Worm (Caenorhabditis elegans) whole organism, late embryonic: ENCODE results near the gene srx-2.

Experiments
- C08G9.2 ChIP-seq: sonication (generic microtip); optimal IDR thresholded peaks from 2 replicates; lab custom pipeline; 2016; ENCODE audit warnings: mild to moderate bottlenecking, missing genetic modification characterization, moderate library complexity, missing compliant biosample characterization
- C38D4.7 ChIP-seq: fragments of 200-800 bp; sonication (Bioruptor generic); optimal IDR thresholded peaks from 2 replicates; lab custom pipeline; 2018; ENCODE audit warnings: mild to moderate bottlenecking, missing genetic modification characterization, moderate library complexity, missing compliant biosample characterization
- K02D7.2 ChIP-seq: sonication (generic microtip); optimal IDR thresholded peaks from 2 replicates; lab custom pipeline; 2017; ENCODE audit warnings: mild to moderate bottlenecking, missing genetic modification characterization, missing compliant biosample characterization
- K09A11.1 ChIP-seq: sonication (generic microtip); optimal IDR thresholded peaks from 2 replicates; lab custom pipeline; 2017; ENCODE audit warnings: antibody characterized with exemption, mild to moderate bottlenecking, missing genetic modification characterization, missing compliant biosample characterization; ENCODE audit not compliant: insufficient read depth
- ama-1 ChIP-seq: fragments of 150-350 bp; optimal IDR thresholded peaks from 2 replicates; lab custom pipeline; 2014
- ceh-19 ChIP-seq: fragments of 200-800 bp; sonication (Bioruptor generic); optimal IDR thresholded peaks from 2 replicates; lab custom pipeline; 2018; ENCODE audit warnings: mild to moderate bottlenecking, missing genetic modification characterization, missing compliant biosample characterization
- ceh-30 ChIP-seq: fragments of 150-350 bp; optimal IDR thresholded peaks from 2 replicates; lab custom pipeline; 2014; ENCODE audit warnings: missing biosample characterization, missing genetic modification characterization
- ceh-45 ChIP-seq: fragments of 200-800 bp; sonication (Bioruptor generic); IDR thresholded peaks from 2 replicates; pipeline ENCODE4 v1.3.6; 2022; ENCODE audit warnings: missing genetic modification reagents, missing genetic modification characterization, missing compliant biosample characterization
- ceh-6 ChIP-seq: fragments of 200-800 bp; sonication (Bioruptor generic); optimal IDR thresholded peaks from 2 replicates; lab custom pipeline; 2018; ENCODE audit warnings: mild to moderate bottlenecking, missing genetic modification characterization, missing compliant biosample characterization
- ceh-9 ChIP-seq: sonication (generic microtip); optimal IDR thresholded peaks from 2 replicates; lab custom pipeline; 2016; ENCODE audit warnings: mild to moderate bottlenecking, missing genetic modification characterization, inconsistent platforms, missing compliant biosample characterization
- dmd-4 ChIP-seq: sonication (generic microtip); optimal IDR thresholded peaks from 2 replicates; lab custom pipeline; 2016; ENCODE audit warnings: borderline replicate concordance, missing genetic modification characterization, missing compliant biosample characterization
- dve-1 ChIP-seq: sonication (generic microtip); optimal IDR thresholded peaks from 2 replicates; lab custom pipeline; 2017; ENCODE audit warnings: antibody characterized with exemption, mild to moderate bottlenecking, missing genetic modification characterization, missing compliant biosample characterization
- elt-2 ChIP-seq: sonication (generic microtip); optimal IDR thresholded peaks from 2 replicates; lab custom pipeline; 2016; ENCODE audit warnings: missing genetic modification reagents, missing genetic modification characterization, missing compliant biosample characterization
- elt-4 ChIP-seq: sonication (generic microtip); optimal IDR thresholded peaks from 2 replicates; lab custom pipeline; 2016; ENCODE audit warnings: missing genetic modification characterization, missing compliant biosample characterization
- ets-4 ChIP-seq: sonication (generic microtip); optimal IDR thresholded peaks from 2 replicates; lab custom pipeline; 2016; ENCODE audit warnings: missing genetic modification characterization, missing compliant biosample characterization
- fax-1 ChIP-seq: sonication (generic microtip); optimal IDR thresholded peaks from 2 replicates; lab custom pipeline; 2016; ENCODE audit warnings: missing genotype, missing genetic modification characterization, missing compliant biosample characterization
- fkh-10 ChIP-seq: fragments of 150-350 bp; optimal IDR thresholded peaks from 2 replicates; lab custom pipeline; 2014; ENCODE audit warnings: missing biosample characterization, missing genetic modification reagents, missing genetic modification characterization
- gmeb-2 ChIP-seq: sonication (generic microtip); optimal IDR thresholded peaks from 2 replicates; lab custom pipeline; 2016; ENCODE audit warnings: missing genetic modification characterization, inconsistent platforms, missing compliant biosample characterization
- hlh-15 ChIP-seq: sonication (generic microtip); optimal IDR thresholded peaks from 2 replicates; lab custom pipeline; 2016; ENCODE audit warnings: missing genetic modification characterization, missing compliant biosample characterization
- hlh-30 ChIP-seq: sonication (generic microtip); optimal IDR thresholded peaks from 2 replicates; lab custom pipeline; 2017; ENCODE audit warnings: antibody characterized with exemption, missing genetic modification characterization, missing compliant biosample characterization; ENCODE audit not compliant: insufficient read depth
- hlh-6 ChIP-seq: sonication (generic microtip); optimal IDR thresholded peaks from 2 replicates; lab custom pipeline; 2016; ENCODE audit warnings: missing genotype, missing genetic modification characterization, missing compliant biosample characterization
- lim-6 ChIP-seq: sonication (generic microtip); optimal IDR thresholded peaks from 2 replicates; lab custom pipeline; 2016; ENCODE audit warnings: missing genetic modification characterization, missing compliant biosample characterization
- lin-11 ChIP-seq: fragments of 200-800 bp; sonication (Bioruptor generic); optimal IDR thresholded peaks from 2 replicates; lab custom pipeline; 2018; ENCODE audit warnings: mild to moderate bottlenecking, missing genetic modification characterization, missing compliant biosample characterization
- madf-2 ChIP-seq: sonication (generic microtip); optimal IDR thresholded peaks from 2 replicates; lab custom pipeline; 2017; ENCODE audit warnings: missing genetic modification characterization, missing compliant biosample characterization
- nhr-232 ChIP-seq: sonication (generic microtip); optimal IDR thresholded peaks from 2 replicates; lab custom pipeline; 2016; ENCODE audit warnings: missing genetic modification characterization, missing compliant biosample characterization
- pag-3 ChIP-seq: sonication (generic microtip); optimal IDR thresholded peaks from 2 replicates; lab custom pipeline; 2016; ENCODE audit warnings: missing compliant biosample characterization, missing genetic modification characterization, borderline replicate concordance
- pha-2 ChIP-seq: sonication (generic microtip); optimal IDR thresholded peaks from 2 replicates; lab custom pipeline; 2017; ENCODE audit warnings: mild to moderate bottlenecking, missing genetic modification characterization, missing compliant biosample characterization
- pros-1 ChIP-seq: fragments of 150-350 bp; optimal IDR thresholded peaks from 2 replicates; lab custom pipeline; 2014; ENCODE audit warnings: missing biosample characterization, missing genetic modification reagents, missing genetic modification characterization
- ref-2 ChIP-seq: sonication (generic microtip); optimal IDR thresholded peaks from 2 replicates; lab custom pipeline; 2016; ENCODE audit warnings: missing genetic modification characterization, missing compliant biosample characterization
- rnt-1 ChIP-seq: sonication (generic microtip); optimal IDR thresholded peaks from 2 replicates; lab custom pipeline; 2016; ENCODE audit warnings: missing genetic modification characterization, missing compliant biosample characterization
- sox-4 ChIP-seq: sonication (generic microtip); optimal IDR thresholded peaks from 2 replicates; lab custom pipeline; 2017; ENCODE audit warnings: mild to moderate bottlenecking, missing genetic modification characterization, inconsistent platforms, missing compliant biosample characterization
- syd-9 ChIP-seq: sonication (generic microtip); optimal IDR thresholded peaks from 2 replicates; lab custom pipeline; 2016; ENCODE audit warnings: mild to moderate bottlenecking, missing genetic modification characterization, moderate library complexity, missing compliant biosample characterization
- ttx-3 ChIP-seq: sonication (generic microtip); optimal IDR thresholded peaks from 2 replicates; lab custom pipeline; 2016; ENCODE audit warnings: missing genetic modification reagents, missing genetic modification characterization, missing compliant biosample characterization
- unc-3 ChIP-seq, 2 experiments: fragments of 200-800 bp in 1 of 2; sonication (Bioruptor generic) in 1 of 2; sonication (generic microtip) in 1 of 2; conservative IDR thresholded peaks in 1 of 2; optimal IDR thresholded peaks in 1 of 2; 2 replicates each; pipeline versions ENCODE4 v1.3.6 to Lab custom; 2016 to 2022; ENCODE audit warnings: missing compliant biosample characterization in 2 of 2, missing genetic modification characterization in 2 of 2, missing genetic modification reagents in 1 of 2
- unc-42 ChIP-seq: sonication (generic microtip); optimal IDR thresholded peaks from 2 replicates; lab custom pipeline; 2016; ENCODE audit warnings: missing genotype, missing genetic modification characterization, missing compliant biosample characterization
- unc-55 ChIP-seq: sonication (generic microtip); optimal IDR thresholded peaks from 2 replicates; lab custom pipeline; 2017; ENCODE audit warnings: missing biosample characterization, missing genetic modification reagents, missing genetic modification characterization
- unc-86 ChIP-seq: sonication (generic microtip); optimal IDR thresholded peaks from 2 replicates; lab custom pipeline; 2016; ENCODE audit warnings: missing genetic modification characterization, missing compliant biosample characterization

The srx-2 gene

DNA sequence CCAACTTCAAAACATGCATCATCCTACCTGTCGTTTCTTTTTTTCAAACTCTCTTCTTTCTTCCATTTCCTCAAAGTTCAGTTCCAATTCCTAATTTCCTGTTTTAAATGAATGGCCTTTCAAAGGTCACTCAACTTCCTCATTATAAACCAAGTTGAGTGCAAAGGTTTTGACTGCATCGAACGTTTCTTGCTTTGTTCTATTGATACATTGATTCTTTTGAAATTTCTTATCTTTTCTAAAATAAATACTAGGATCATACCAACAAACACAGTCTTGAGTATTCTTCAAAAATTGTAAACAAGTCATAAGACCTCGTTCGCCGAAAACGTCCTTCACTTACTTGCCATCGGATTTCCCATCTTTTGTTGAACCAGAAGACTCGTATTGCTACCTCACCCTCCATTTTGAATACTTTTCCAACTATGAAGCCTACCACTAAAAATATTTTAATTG lies 19.1 kb upstream of the srx-2 start, which contains the start of gene F59E11.7:
TSS of gene F59E11.7 (plus strand) at position 51 of the 456 bp plus-strand sequence.
- TF ChIP-seq dve-1 (tag; lab: Kevin White, UChicago) (no peak), C08G9.2 (tag; lab: Kevin White, UChicago) (no peak), rnt-1 (no peak), dmd-4 (tag; lab: Kevin White, UChicago) (no peak), unc-42 (tag; lab: Kevin White, UChicago) (no peak), fax-1 (tag; lab: Kevin White, UChicago) (no peak), lin-11 (tag; lab: Kevin White, UChicago) (no peak), lim-6 (tag; lab: Kevin White, UChicago) (no peak), ref-2 (tag; lab: Kevin White, UChicago) (no peak), hlh-15 (tag; lab: Kevin White, UChicago) (no peak), ceh-30 (tag; lab: Kevin White, UChicago) (no peak), ceh-45 (no peak), ttx-3 (tag; lab: Kevin White, UChicago) (no peak), pha-2 (tag; lab: Kevin White, UChicago) (no peak), K09A11.1 (no peak), unc-3 (GFP tag; conservative IDR thresholded peaks at IDR 0.05; lab: Robert Waterston, UW) (no peak), unc-3 (tag; optimal IDR thresholded peaks at IDR 0.05; lab: Kevin White, UChicago) (no peak), elt-4 (tag; lab: Kevin White, UChicago) (no peak), sox-4 (tag; lab: Kevin White, UChicago) (no peak), elt-2 (tag; lab: Kevin White, UChicago) (no peak)

- TF ChIP-seq madf-2 (tag; lab: Kevin White, UChicago), result no peak
- TF ChIP-seq ceh-19 (GFP tag; lab: Kevin White, UChicago), result no peak
- no peak for TF ChIP-seq sox-4 (tag; lab: Kevin White, UChicago)
- no peak for TF ChIP-seq ceh-6 (GFP tag; lab: Kevin White, UChicago)
- no peak for TF ChIP-seq dmd-4 (tag; lab: Kevin White, UChicago)
- TF ChIP-seq nhr-232 (tag; lab: Kevin White, UChicago), result no peak
- no peak for TF ChIP-seq C38D4.7 (GFP tag; lab: Kevin White, UChicago)
- TF ChIP-seq ceh-9 (tag; lab: Kevin White, UChicago), result no peak
- TF ChIP-seq pag-3 (tag; lab: Kevin White, UChicago), result no peak
- TF ChIP-seq hlh-6 (tag; lab: Kevin White, UChicago), result no peak
- no peak for TF ChIP-seq unc-55 (GFP tag; lab: Kevin White, UChicago)
- TF ChIP-seq syd-9 (tag; lab: Kevin White, UChicago), result no peak
- no peak for TF ChIP-seq unc-86 (tag; lab: Kevin White, UChicago)
- no peak for TF ChIP-seq ref-2 (tag; lab: Kevin White, UChicago)
These were observed 17.6 kb upstream of the srx-2 start, which contains the start of gene F59E11.6 for ce11 chrV:8991679-8992078. F59E11.6 (plus strand) TSS chrV:8991789.

- TF ChIP-seq K02D7.2 (tag; lab: Kevin White, UChicago) (no peak), ttx-3 (tag; lab: Kevin White, UChicago) (no peak), ets-4 (tag; lab: Kevin White, UChicago) (no peak), nhr-232 (tag; lab: Kevin White, UChicago) (no peak), pag-3 (tag; lab: Kevin White, UChicago) (no peak), pros-1 (no peak), C08G9.2 (tag; lab: Kevin White, UChicago) (no peak), lin-11 (tag; lab: Kevin White, UChicago) (no peak), gmeb-2 (tag; lab: Kevin White, UChicago) (no peak), dve-1 (tag; lab: Kevin White, UChicago) (no peak), hlh-6 (tag; lab: Kevin White, UChicago) (no peak), hlh-15 (tag; lab: Kevin White, UChicago) (no peak), ama-1 (lab: Kevin White, UChicago) (no peak), hlh-30 (tag; lab: Kevin White, UChicago) (no peak), fkh-10 (GFP tag; lab: Kevin White, UChicago) (no peak)
- TF ChIP-seq, all 69 proteins: peak for 0
These were observed 15.0 kb upstream of the srx-2 start for ce11 chrV:8994272-8994671.
